Fruit fly (Drosophila melanogaster) whole organism, prepupa: ENCODE measurements around the gene Rbp9.

Experiments
- CG32006 ChIP-seq: fragments of 200-800 bp; sonication (Bioruptor generic); optimal IDR thresholded peaks from 3 replicates; lab custom pipeline; 2017; ENCODE audit warnings: missing biosample characterization, mild to moderate bottlenecking, missing genetic modification characterization
- Eip75B ChIP-seq: fragments of 200-800 bp; sonication (Bioruptor generic); optimal IDR thresholded peaks from 3 replicates; lab custom pipeline; 2016; ENCODE audit warnings: missing biosample characterization, missing genetic modification characterization
- Lpt ChIP-seq: fragments of 200-800 bp; sonication (Bioruptor generic); optimal IDR thresholded peaks from 3 replicates; lab custom pipeline; 2016; ENCODE audit warnings: missing biosample characterization, missing genetic modification characterization
- Sox14 ChIP-seq: fragments of 200-800 bp; sonication (Bioruptor generic); optimal IDR thresholded peaks from 3 replicates; lab custom pipeline; 2016; ENCODE audit warnings: missing biosample characterization, missing genetic modification characterization

DNA sequence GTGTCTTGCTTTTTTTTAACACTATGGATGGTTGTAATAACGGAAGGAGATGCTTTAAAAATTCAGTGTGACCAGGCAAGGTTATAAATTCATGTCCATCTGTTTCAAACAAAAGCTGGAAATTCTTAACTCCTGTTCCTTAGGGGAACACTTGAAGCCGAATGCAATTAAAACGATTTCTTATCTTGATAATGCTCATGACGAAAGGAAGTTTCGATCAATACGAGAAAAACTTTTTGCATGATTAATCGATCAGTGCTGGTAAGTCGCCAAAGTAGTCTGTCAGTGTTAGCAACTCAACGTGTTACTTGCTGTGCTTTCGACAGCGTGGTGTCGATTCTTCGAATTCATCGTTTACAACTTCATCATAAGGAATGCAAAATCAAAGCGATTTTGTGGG is at the start of gene Rbp9:
- TF ChIP-seq Lpt (GFP tag; lab: Kevin White, UChicago) (no peak), Eip75B (GFP tag; lab: Kevin White, UChicago) (no peak), Sox14 (GFP tag; lab: Kevin White, UChicago) (no peak), CG32006 (GFP tag; lab: Kevin White, UChicago) (no peak)
